Fruit fly (Drosophila melanogaster) whole organism, pupa: ENCODE data around the gene CG3568.

ENCODE experiments used
- CG14655 ChIP-seq: fragments of 200-800 bp; sonication (Bioruptor generic); optimal IDR thresholded peaks from 3 replicates; lab custom pipeline; 2017; ENCODE audit warnings: mild to moderate bottlenecking, missing biosample characterization, missing genetic modification reagents, missing genetic modification characterization
- CG15710 ChIP-seq: fragments of 200-800 bp; sonication (Bioruptor generic); optimal IDR thresholded peaks from 2 replicates; lab custom pipeline; 2018; ENCODE audit warnings: missing biosample characterization, mild to moderate bottlenecking, missing genetic modification characterization, moderate library complexity
- EcR ChIP-seq: fragments of 200-800 bp; sonication (Bioruptor generic); optimal IDR thresholded peaks from 3 replicates; lab custom pipeline; 2019; ENCODE audit warnings: missing biosample characterization, missing genetic modification characterization, mild to moderate bottlenecking, moderate library complexity, missing genetic modification reagents
- Pif1A ChIP-seq: fragments of 200-800 bp; sonication (Bioruptor generic); optimal IDR thresholded peaks from 3 replicates; lab custom pipeline; 2016; ENCODE audit warnings: missing biosample characterization, missing genetic modification characterization

DNA sequence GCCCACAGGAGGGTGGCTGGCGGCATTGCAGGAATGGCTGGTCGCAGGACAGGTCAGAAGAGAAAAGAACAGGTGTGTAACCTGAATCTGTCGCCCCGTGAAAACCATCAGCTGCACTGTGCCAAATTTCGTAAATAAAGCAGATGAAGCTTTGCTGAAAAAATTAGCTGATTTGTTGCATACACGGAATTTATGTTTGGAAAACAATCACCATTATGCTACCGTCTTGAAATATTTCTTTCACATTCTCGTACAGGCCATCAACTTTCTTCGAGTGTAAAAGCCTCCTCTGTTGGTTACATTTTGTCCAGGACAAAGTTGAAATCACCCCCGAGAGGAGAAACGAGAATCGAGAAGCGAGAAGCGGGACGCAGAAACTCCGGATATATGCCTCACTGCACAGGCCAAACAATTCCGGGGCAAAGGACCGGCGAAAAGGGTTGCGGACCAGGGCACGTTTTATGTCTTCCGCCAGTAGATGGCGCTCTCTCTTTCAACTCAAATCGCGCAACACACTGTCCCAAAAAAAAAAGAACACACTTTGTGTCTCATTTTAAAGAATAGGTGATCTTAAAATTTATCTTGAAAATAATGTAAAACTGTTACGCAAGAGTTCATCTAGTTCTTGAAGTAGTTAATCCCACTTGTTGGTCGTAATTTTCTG lies 17.9 kb downstream of the CG3568 start:
- TF ChIP-seq Pif1A (GFP tag; lab: Kevin White, UChicago) (no peak), EcR (GFP tag; lab: Kevin White, UChicago) (no peak), CG15710 (tag; lab: Kevin White, UChicago) (peak; percentile 17), CG14655 (no peak)
